Worm (Caenorhabditis elegans): Measurements from ENCODE around the gene T14G8.6.

Gene T14G8.6

ce11 chrX:12872022-12872888 is 9.6 kb upstream of the T14G8.6 start (continued):
- TF ChIP-seq dmd-4 (tag; optimal IDR thresholded peaks at IDR 0.05), result no peak
- no peak for TF ChIP-seq elt-3 (tag; optimal IDR thresholded peaks at IDR 0.05)
- no peak for TF ChIP-seq ztf-1 (GFP tag; conservative IDR thresholded peaks at IDR 0.05)
- no peak for TF ChIP-seq lin-39 (tag; optimal IDR thresholded peaks at IDR 0.05)
- peak; percentile 98 for TF ChIP-seq sma-3 (GFP tag; optimal IDR thresholded peaks at IDR 0.05)

ce11 chrX:12869827-12870394 is 7.3 kb upstream of the T14G8.6 start:
- TF ChIP-seq sem-4 (tag; optimal IDR thresholded peaks at IDR 0.05) (no peak), fos-1 (tag; optimal IDR thresholded peaks at IDR 0.05) (peak; percentile 41), egl-27 (tag; optimal IDR thresholded peaks at IDR 0.05) (no peak), ztf-1 (GFP tag; conservative IDR thresholded peaks at IDR 0.05) (no peak), unc-55 (GFP tag; optimal IDR thresholded peaks at IDR 0.05) (no peak), sma-3 (GFP tag; optimal IDR thresholded peaks at IDR 0.05) (no peak), gmeb-1 (tag; optimal IDR thresholded peaks at IDR 0.05) (no peak), ztf-4 (tag; optimal IDR thresholded peaks at IDR 0.05) (no peak), blmp-1 (tag; optimal IDR thresholded peaks at IDR 0.05; ENCODE audit: insufficient read depth) (no peak), elt-1 (tag; optimal IDR thresholded peaks at IDR 0.05) (no peak), elt-3 (tag; optimal IDR thresholded peaks at IDR 0.05) (no peak), ceh-82 (tag; optimal IDR thresholded peaks at IDR 0.05) (no peak), nhr-21 (tag; optimal IDR thresholded peaks at IDR 0.05) (no peak), nhr-129 (tag; optimal IDR thresholded peaks at IDR 0.05) (peak; percentile 64), nhr-237 (tag; optimal IDR thresholded peaks at IDR 0.05) (no peak), lin-11 (tag; optimal IDR thresholded peaks at IDR 0.05) (no peak), R02D3.7 (tag; optimal IDR thresholded peaks at IDR 0.05) (no peak), alr-1 (tag; optimal IDR thresholded peaks at IDR 0.05) (no peak), nhr-77 (tag; optimal IDR thresholded peaks at IDR 0.05) (no peak), nhr-12 (tag; optimal IDR thresholded peaks at IDR 0.05) (no peak), sma-9 (GFP tag; optimal IDR thresholded peaks at IDR 0.05) (peak; percentile 62), sma-9 (tag; optimal IDR thresholded peaks at IDR 0.05) (no peak), skn-1 (tag; optimal IDR thresholded peaks at IDR 0.05) (no peak), nhr-10 (tag; optimal IDR thresholded peaks at IDR 0.05) (no peak), unc-39 (tag; optimal IDR thresholded peaks at IDR 0.05) (no peak), mdl-1 (tag; optimal IDR thresholded peaks at IDR 0.05) (no peak), nhr-6 (tag; optimal IDR thresholded peaks at IDR 0.05) (no peak), ztf-11 (tag; optimal IDR thresholded peaks at IDR 0.05) (no peak), ZK546.5 (tag; optimal IDR thresholded peaks at IDR 0.05) (no peak), nhr-25 (tag; optimal IDR thresholded peaks at IDR 0.05) (no peak), unc-62 (GFP tag; optimal IDR thresholded peaks at IDR 0.05) (no peak), nhr-23 (tag; optimal IDR thresholded peaks at IDR 0.05) (no peak), Y55F3AM.14 (GFP tag; optimal IDR thresholded peaks at IDR 0.05) (no peak), lsy-2 (tag; optimal IDR thresholded peaks at IDR 0.05) (peak in 1 of 2 experiments; percentile 18), mbf-1 (tag; optimal IDR thresholded peaks at IDR 0.05) (no peak), C34F6.9 (tag; optimal IDR thresholded peaks at IDR 0.05) (peak; percentile 26), zag-1 (tag; optimal IDR thresholded peaks at IDR 0.05) (no peak), lin-13 (GFP tag; optimal IDR thresholded peaks at IDR 0.05) (no peak), lin-39 (tag; optimal IDR thresholded peaks at IDR 0.05) (no peak), ama-1 (optimal IDR thresholded peaks at IDR 0.05) (no peak), dmd-4 (tag; optimal IDR thresholded peaks at IDR 0.05) (no peak), F13H6.1 (tag; optimal IDR thresholded peaks at IDR 0.05) (peak; percentile 62), snpc-4 (tag; optimal IDR thresholded peaks at IDR 0.05) (no peak), aly-2 (tag; optimal IDR thresholded peaks at IDR 0.05) (no peak), peb-1 (tag; optimal IDR thresholded peaks at IDR 0.05) (no peak), nhr-11 (tag; optimal IDR thresholded peaks at IDR 0.05) (no peak), mab-5 (tag; optimal IDR thresholded peaks at IDR 0.05) (no peak)

Data from whole organism, L2 larva.